Worm (Caenorhabditis elegans) whole organism, L3 larva: Measurements from ENCODE around the gene rpn-1.

ENCODE experiments used
- R02D3.7 ChIP-seq: fragments of 150-350 bp; optimal IDR thresholded peaks from 2 replicates; lab custom pipeline; 2014; ENCODE audit warnings: missing biosample characterization, missing genetic modification characterization
- ZK546.5 ChIP-seq: sonication (generic microtip); optimal IDR thresholded peaks from 2 replicates; lab custom pipeline; 2017; ENCODE audit warnings: missing biosample characterization, missing genetic modification characterization
- aly-2 ChIP-seq: fragments of 150-350 bp; optimal IDR thresholded peaks from 2 replicates; lab custom pipeline; 2014; ENCODE audit warnings: missing biosample characterization, missing genetic modification characterization
- ceh-28 ChIP-seq: fragments of 150-350 bp; optimal IDR thresholded peaks from 2 replicates; lab custom pipeline; 2014; ENCODE audit warnings: missing biosample characterization, missing genetic modification reagents, missing genetic modification characterization
- ceh-82 ChIP-seq: fragments of 150-350 bp; optimal IDR thresholded peaks from 2 replicates; lab custom pipeline; 2014; ENCODE audit warnings: missing biosample characterization, missing genetic modification characterization
- ceh-9 ChIP-seq: sonication (generic microtip); optimal IDR thresholded peaks from 2 replicates; lab custom pipeline; 2018; ENCODE audit warnings: missing biosample characterization, missing genetic modification characterization
- daf-12 ChIP-seq: fragments of 150-350 bp; optimal IDR thresholded peaks from 2 replicates; lab custom pipeline; 2014; ENCODE audit warnings: missing biosample characterization, missing genetic modification reagents, missing genetic modification characterization
- egl-27 ChIP-seq: sonication (generic microtip); optimal IDR thresholded peaks from 4 replicates; lab custom pipeline; 2017; ENCODE audit warnings: missing biosample characterization, missing genetic modification reagents, missing genetic modification characterization
- elt-1 ChIP-seq: fragments of 150-350 bp; optimal IDR thresholded peaks from 2 replicates; lab custom pipeline; 2014; ENCODE audit warnings: missing biosample characterization, missing genetic modification characterization
- elt-2 ChIP-seq: sonication (generic microtip); optimal IDR thresholded peaks from 2 replicates; lab custom pipeline; 2016; ENCODE audit warnings: missing genetic modification reagents, mild to moderate bottlenecking, missing genetic modification characterization, missing compliant biosample characterization
- elt-3 ChIP-seq, 3 experiments: fragments of 150-350 bp in 1 of 3; sonication (generic microtip) in 2 of 3; optimal IDR thresholded peaks; 2 replicates in 2 of 3; 4 replicates in 1 of 3; lab custom pipeline; 2014 to 2017; ENCODE audit warnings: missing biosample characterization in 3 of 3, missing genetic modification characterization in 3 of 3
- fkh-10 ChIP-seq: sonication (generic microtip); optimal IDR thresholded peaks from 2 replicates; lab custom pipeline; 2017; ENCODE audit warnings: missing biosample characterization, missing genetic modification reagents, missing genetic modification characterization
- fos-1 ChIP-seq: fragments of 150-350 bp; optimal IDR thresholded peaks from 2 replicates; lab custom pipeline; 2014; ENCODE audit warnings: missing biosample characterization, missing genetic modification characterization
- hmg-11 ChIP-seq: sonication (generic microtip); optimal IDR thresholded peaks from 2 replicates; lab custom pipeline; 2016; ENCODE audit warnings: missing genetic modification characterization, missing compliant biosample characterization
- jun-1 ChIP-seq: fragments of 150-350 bp; optimal IDR thresholded peaks from 2 replicates; lab custom pipeline; 2014; ENCODE audit warnings: missing biosample characterization, missing genetic modification reagents, missing genetic modification characterization
- lin-15B ChIP-seq: fragments of 150-350 bp; optimal IDR thresholded peaks from 2 replicates; lab custom pipeline; 2014; ENCODE audit warnings: missing biosample characterization, missing genetic modification characterization
- lin-39 ChIP-seq: fragments of 150-350 bp; optimal IDR thresholded peaks from 2 replicates; lab custom pipeline; 2018; ENCODE audit warnings: missing biosample characterization, missing genetic modification reagents, missing genetic modification characterization
- nfya-1 ChIP-seq: sonication (generic microtip); optimal IDR thresholded peaks from 2 replicates; lab custom pipeline; 2017; ENCODE audit warnings: missing genetic modification characterization, mild to moderate bottlenecking, missing compliant biosample characterization, antibody characterized with exemption, moderate library complexity; ENCODE audit not compliant: insufficient read depth
- nhr-12 ChIP-seq: fragments of 150-350 bp; optimal IDR thresholded peaks from 2 replicates; lab custom pipeline; 2014; ENCODE audit warnings: missing biosample characterization, missing genetic modification characterization
- nhr-23 ChIP-seq: fragments of 150-350 bp; optimal IDR thresholded peaks from 2 replicates; lab custom pipeline; 2014; ENCODE audit warnings: missing biosample characterization, missing genetic modification reagents, missing genetic modification characterization
- nhr-237 ChIP-seq: fragments of 150-350 bp; optimal IDR thresholded peaks from 2 replicates; lab custom pipeline; 2014; ENCODE audit warnings: missing biosample characterization, missing genetic modification characterization
- nhr-25 ChIP-seq: sonication (generic microtip); optimal IDR thresholded peaks from 2 replicates; lab custom pipeline; 2017; ENCODE audit warnings: missing biosample characterization, missing genetic modification characterization
- nhr-28 ChIP-seq: fragments of 150-350 bp; optimal IDR thresholded peaks from 2 replicates; lab custom pipeline; 2014; ENCODE audit warnings: missing biosample characterization, missing genetic modification characterization
- nhr-67 ChIP-seq: fragments of 150-350 bp; optimal IDR thresholded peaks from 2 replicates; lab custom pipeline; 2014; ENCODE audit warnings: missing biosample characterization, missing genetic modification characterization
- pha-4 ChIP-seq: fragments of 150-350 bp; optimal IDR thresholded peaks from 2 replicates; lab custom pipeline; 2014; ENCODE audit warnings: missing biosample characterization, missing genetic modification reagents, missing genetic modification characterization
- pqm-1 ChIP-seq: fragments of 150-350 bp; optimal IDR thresholded peaks from 2 replicates; lab custom pipeline; 2017; ENCODE audit warnings: missing biosample characterization, missing genetic modification characterization, inconsistent platforms
- sea-2 ChIP-seq: fragments of 150-350 bp; sonication (generic microtip); optimal IDR thresholded peaks from 4 replicates; lab custom pipeline; 2014; ENCODE audit warnings: missing biosample characterization, missing genetic modification reagents, missing genetic modification characterization
- skn-1 ChIP-seq: fragments of 150-350 bp; optimal IDR thresholded peaks from 2 replicates; lab custom pipeline; 2014; ENCODE audit warnings: missing biosample characterization, missing genetic modification characterization
- snpc-4 ChIP-seq: fragments of 150-350 bp; optimal IDR thresholded peaks from 2 replicates; lab custom pipeline; 2014; ENCODE audit warnings: missing biosample characterization, missing genetic modification characterization
- unc-39 ChIP-seq: sonication (generic microtip); optimal IDR thresholded peaks from 4 replicates; lab custom pipeline; 2017; ENCODE audit warnings: missing biosample characterization, missing genetic modification characterization
- unc-62 ChIP-seq: fragments of 150-350 bp; sonication (generic microtip); optimal IDR thresholded peaks from 4 replicates; lab custom pipeline; 2014; ENCODE audit warnings: missing biosample characterization, missing genetic modification reagents, missing genetic modification characterization
- zag-1 ChIP-seq: fragments of 150-350 bp; optimal IDR thresholded peaks from 2 replicates; lab custom pipeline; 2014; ENCODE audit warnings: missing biosample characterization, missing genetic modification characterization
- ztf-4 ChIP-seq: fragments of 150-350 bp; optimal IDR thresholded peaks from 2 replicates; lab custom pipeline; 2014; ENCODE audit warnings: missing biosample characterization, missing genetic modification characterization

Gene rpn-1

ce11 chrIV:6958696-6959095 is 49.0 kb upstream of the rpn-1 start:
- TF ChIP-seq fos-1 (tag; lab: Kevin White, UChicago) (no peak), ceh-28 (tag; lab: Kevin White, UChicago) (peak; percentile 2), elt-1 (tag; lab: Kevin White, UChicago) (peak; percentile 35), daf-12 (no peak), ceh-9 (tag; lab: Kevin White, UChicago) (no peak), nfya-1 (tag; lab: Kevin White, UChicago) (peak; percentile 62), hmg-11 (no peak), lin-39 (peak; percentile 50)

- TF ChIP-seq ztf-4 (tag; lab: Kevin White, UChicago) (no peak), aly-2 (tag; lab: Kevin White, UChicago) (no peak), nhr-67 (tag; lab: Kevin White, UChicago) (no peak), skn-1 (tag; lab: Kevin White, UChicago) (no peak), ceh-82 (tag; lab: Kevin White, UChicago) (no peak), sea-2 (no peak), daf-12 (no peak), nhr-28 (no peak), egl-27 (tag; lab: Kevin White, UChicago) (no peak), R02D3.7 (tag; lab: Kevin White, UChicago) (no peak), zag-1 (tag; lab: Kevin White, UChicago) (no peak), unc-39 (tag; lab: Kevin White, UChicago) (no peak), nhr-23 (tag; lab: Kevin White, UChicago) (no peak)
- TF ChIP-seq, all 47 proteins: peak for 0
Measured at ce11 chrIV:6957341-6957740, 47.6 kb upstream of the rpn-1 start, which contains the start of gene jnk-1. jnk-1 (plus strand) TSS chrIV:6957641.

ce11 chrIV:6956668-6957067 is 47.0 kb upstream of the rpn-1 start:
- TF ChIP-seq nhr-67 (tag; lab: Kevin White, UChicago): no peak
- TF ChIP-seq unc-39 (tag; lab: Kevin White, UChicago): no peak
- TF ChIP-seq nhr-25 (tag; lab: Kevin White, UChicago): no peak
- no peak for TF ChIP-seq zag-1 (tag; lab: Kevin White, UChicago)
- no peak for TF ChIP-seq jun-1 (tag; lab: Kevin White, UChicago)
- TF ChIP-seq egl-27 (tag; lab: Kevin White, UChicago): no peak
- peak; percentile 78 for TF ChIP-seq nfya-1 (tag; lab: Kevin White, UChicago)
- peak; percentile 92 for TF ChIP-seq fkh-10 (GFP tag; lab: Kevin White, UChicago)

ce11 chrIV:6954682-6955081 is 45.0 kb upstream of the rpn-1 start:
- TF ChIP-seq ZK546.5 (tag; lab: Kevin White, UChicago) (no peak), nhr-237 (no peak), nfya-1 (tag; lab: Kevin White, UChicago) (peak; percentile 23), ceh-28 (tag; lab: Kevin White, UChicago) (no peak), fkh-10 (GFP tag; lab: Kevin White, UChicago) (peak; percentile 90), skn-1 (tag; lab: Kevin White, UChicago) (no peak), lin-15B (tag; lab: Kevin White, UChicago) (peak; percentile 13), elt-1 (tag; lab: Kevin White, UChicago) (no peak), sea-2 (no peak), elt-2 (no peak)

- TF ChIP-seq snpc-4 (tag; lab: Kevin White, UChicago) (no peak), elt-3 (tag; optimal IDR thresholded peaks at IDR 0.05; lab: Kevin White, UChicago) (no peak), sea-2 (no peak), ztf-4 (tag; lab: Kevin White, UChicago) (no peak), daf-12 (no peak), unc-62 (GFP tag; lab: Kevin White, UChicago) (no peak), nhr-25 (tag; lab: Kevin White, UChicago) (no peak), nhr-28 (no peak), nhr-12 (no peak), skn-1 (tag; lab: Kevin White, UChicago) (no peak), zag-1 (tag; lab: Kevin White, UChicago) (no peak), pqm-1 (tag; lab: Kevin White, UChicago) (no peak), R02D3.7 (tag; lab: Kevin White, UChicago) (no peak), pha-4 (tag; lab: Kevin White, UChicago) (no peak), nhr-237 (no peak), egl-27 (tag; lab: Kevin White, UChicago) (no peak), fkh-10 (GFP tag; lab: Kevin White, UChicago) (no peak)
Measured at ce11 chrIV:6951259-6951658, 41.5 kb upstream of the rpn-1 start.
